Fruit fly (Drosophila melanogaster): ENCODE data around the gene AIF.

Gene AIF

DNA sequence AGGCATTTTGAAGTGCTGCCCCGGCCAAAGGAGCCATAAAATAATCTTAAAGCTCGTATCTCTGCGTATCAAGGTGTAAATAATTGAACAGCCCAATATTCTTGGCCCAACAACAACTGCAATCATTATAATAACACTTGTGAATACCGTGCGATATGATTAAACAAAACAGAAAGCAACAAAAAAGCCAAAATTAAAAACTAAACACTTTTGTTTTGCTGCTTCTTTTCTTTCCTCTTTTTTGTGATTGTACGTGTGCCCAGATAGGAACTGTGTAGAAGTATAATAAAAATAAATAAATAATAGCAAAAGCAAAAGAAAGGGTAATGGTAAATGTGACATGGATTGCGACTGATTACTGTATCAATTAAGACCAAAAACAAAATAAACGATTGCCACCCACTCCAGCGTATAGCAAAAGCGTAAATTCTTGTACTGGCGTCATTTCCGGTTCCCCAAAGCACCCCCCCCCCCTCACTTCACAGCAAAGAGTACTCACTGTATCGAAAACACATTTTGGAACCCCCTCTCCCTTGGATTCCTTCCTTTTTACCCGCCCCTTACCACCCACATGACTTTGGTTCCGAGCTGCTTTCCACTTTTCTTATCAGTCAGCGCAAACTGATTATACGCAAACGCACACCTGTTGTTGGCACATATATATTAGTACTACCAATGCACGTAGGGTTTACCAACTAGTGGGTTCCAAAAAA lies 20.0 kb downstream of the AIF start (continued):
- TF ChIP-seq CG7556 (GFP tag; optimal IDR thresholded peaks at IDR 0.05) (no peak), CHES-1-like (GFP tag; optimal IDR thresholded peaks at IDR 0.05) (no peak), CG9215 (GFP tag; IDR thresholded peaks at IDR 0.05) (no peak), Dad (GFP tag; optimal IDR thresholded peaks at IDR 0.05) (no peak), CG2678 (tag; optimal IDR thresholded peaks at IDR 0.05) (peak; percentile 26), schlank (tag; optimal IDR thresholded peaks at IDR 0.05) (peak; percentile 3), CG11247 (GFP tag; IDR thresholded peaks at IDR 0.05) (no peak), CG12769 (tag; optimal IDR thresholded peaks at IDR 0.05) (peak; percentile 50), CG11696 (GFP tag; IDR thresholded peaks at IDR 0.05) (no peak), tap (tag; optimal IDR thresholded peaks at IDR 0.05) (no peak), ttk (GFP tag; IDR thresholded peaks at IDR 0.05) (no peak), B-H2 (GFP tag; optimal IDR thresholded peaks at IDR 0.05) (no peak), CG4328 (GFP tag; optimal IDR thresholded peaks at IDR 0.05) (no peak), tll (GFP tag; optimal IDR thresholded peaks at IDR 0.05) (no peak), kay (GFP tag; optimal IDR thresholded peaks at IDR 0.05) (no peak), CG17568 (GFP tag; optimal IDR thresholded peaks at IDR 0.05) (peak; percentile 7), CG16813 (GFP tag; IDR thresholded peaks at IDR 0.05; ENCODE audit: partially characterized antibody) (no peak)

DNA sequence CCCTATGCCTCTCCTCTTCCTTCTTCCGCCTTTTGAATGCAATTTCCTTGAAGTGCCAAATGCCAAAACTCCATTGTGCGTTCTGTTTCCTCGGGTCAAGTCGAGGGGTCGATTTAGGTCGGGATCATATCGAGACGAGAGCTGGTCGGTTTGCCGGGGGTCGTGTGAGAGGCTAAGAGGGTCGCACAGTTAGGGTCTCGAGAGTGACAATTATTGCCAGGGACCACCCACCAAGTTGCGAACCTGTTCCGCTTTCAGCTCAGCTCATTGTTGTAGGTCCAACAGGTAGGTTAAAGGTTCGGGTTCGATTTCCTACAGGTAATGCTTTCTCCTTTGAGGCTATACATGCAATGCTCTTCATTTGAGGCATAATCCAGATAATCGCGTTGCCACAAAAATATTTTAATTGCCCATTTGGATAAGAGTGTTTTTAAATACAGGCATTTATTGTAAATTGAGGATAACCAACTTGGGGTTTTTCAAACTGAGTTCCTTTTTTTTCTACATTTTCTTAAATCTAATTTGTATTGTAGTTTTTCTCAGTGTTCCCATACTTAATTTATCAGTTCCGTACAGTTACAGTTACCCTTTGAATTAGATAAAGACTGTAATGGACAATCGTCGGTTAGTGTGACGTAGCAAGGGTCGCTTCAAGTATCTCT lies 21.0 kb downstream of the AIF start:
- TF ChIP-seq CG8290 (GFP tag; optimal IDR thresholded peaks at IDR 0.05) (no peak), CG8290 (tag; optimal IDR thresholded peaks at IDR 0.05) (no peak), CG13775 (GFP tag; optimal IDR thresholded peaks at IDR 0.05) (no peak), CG34224 (GFP tag; IDR thresholded peaks at IDR 0.05; ENCODE audit: partially characterized antibody) (no peak), CG11504 (tag; optimal IDR thresholded peaks at IDR 0.05) (peak; percentile 9), Hmx (GFP tag; optimal IDR thresholded peaks at IDR 0.05) (no peak), CG4424 (GFP tag; optimal IDR thresholded peaks at IDR 0.05) (no peak), z (GFP tag; IDR thresholded peaks at IDR 0.05) (no peak), H2.0 (GFP tag; IDR thresholded peaks at IDR 0.05) (no peak), lab (GFP tag; optimal IDR thresholded peaks at IDR 0.05) (no peak), CG16779 (GFP tag; IDR thresholded peaks at IDR 0.05) (no peak), CG2116 (GFP tag; optimal IDR thresholded peaks at IDR 0.05) (no peak), CG13624 (GFP tag; optimal IDR thresholded peaks at IDR 0.05) (peak; percentile 8), chif (GFP tag; optimal IDR thresholded peaks at IDR 0.05) (no peak), klu (GFP tag; IDR thresholded peaks at IDR 0.05) (no peak), Ets65A (GFP tag) (no peak), CG17912 (GFP tag; optimal IDR thresholded peaks at IDR 0.05) (no peak), dmrt11E (tag; optimal IDR thresholded peaks at IDR 0.05) (peak; percentile 4), CG10979 (tag; optimal IDR thresholded peaks at IDR 0.05) (peak; percentile 37), Ptx1 (GFP tag; IDR thresholded peaks at IDR 0.05) (peak; percentile 33; the same call in 1 of the 2 replicates), dmrt99B (tag; optimal IDR thresholded peaks at IDR 0.05) (peak; percentile 5), CG7271 (tag; optimal IDR thresholded peaks at IDR 0.05) (no peak), CG30403 (GFP tag; optimal IDR thresholded peaks at IDR 0.05) (peak; percentile 21), mld (GFP tag; IDR thresholded peaks at IDR 0.05; ENCODE audit: partially characterized antibody) (no peak), br (optimal IDR thresholded peaks at IDR 0.05) (no peak), tin (GFP tag; optimal IDR thresholded peaks at IDR 0.05) (no peak), CG8765 (GFP tag; IDR thresholded peaks at IDR 0.05) (no peak), HHEX (GFP tag; optimal IDR thresholded peaks at IDR 0.05) (no peak), Neu2 (GFP tag; optimal IDR thresholded peaks at IDR 0.05; ENCODE audit: borderline replicate concordance) (no peak), tgo (GFP tag; IDR thresholded peaks at IDR 0.05) (no peak), gcm2 (GFP tag; optimal IDR thresholded peaks at IDR 0.05) (no peak), bcd (GFP tag; optimal IDR thresholded peaks at IDR 0.05) (no peak), gfzf (GFP tag; optimal IDR thresholded peaks at IDR 0.05) (no peak)
